Worm (Caenorhabditis elegans) whole organism, L3 larva: Measurements from ENCODE around the gene cdh-12.

ENCODE experiments used
- ZK546.5 ChIP-seq: sonication (generic microtip); optimal IDR thresholded peaks from 2 replicates; lab custom pipeline; 2017; ENCODE audit warnings: missing biosample characterization, missing genetic modification characterization
- aly-2 ChIP-seq: fragments of 150-350 bp; optimal IDR thresholded peaks from 2 replicates; lab custom pipeline; 2014; ENCODE audit warnings: missing biosample characterization, missing genetic modification characterization
- ama-1 ChIP-seq: fragments of 150-350 bp; optimal IDR thresholded peaks from 2 replicates; lab custom pipeline; 2018
- elt-1 ChIP-seq: fragments of 150-350 bp; optimal IDR thresholded peaks from 2 replicates; lab custom pipeline; 2014; ENCODE audit warnings: missing biosample characterization, missing genetic modification characterization
- elt-3 ChIP-seq, 3 experiments: fragments of 150-350 bp in 1 of 3; sonication (generic microtip) in 2 of 3; optimal IDR thresholded peaks; 2 replicates in 2 of 3; 4 replicates in 1 of 3; lab custom pipeline; 2014 to 2017; ENCODE audit warnings: missing biosample characterization in 3 of 3, missing genetic modification characterization in 3 of 3
- fkh-10 ChIP-seq: sonication (generic microtip); optimal IDR thresholded peaks from 2 replicates; lab custom pipeline; 2017; ENCODE audit warnings: missing biosample characterization, missing genetic modification reagents, missing genetic modification characterization
- jun-1 ChIP-seq: fragments of 150-350 bp; optimal IDR thresholded peaks from 2 replicates; lab custom pipeline; 2014; ENCODE audit warnings: missing biosample characterization, missing genetic modification reagents, missing genetic modification characterization
- lin-15B ChIP-seq: fragments of 150-350 bp; optimal IDR thresholded peaks from 2 replicates; lab custom pipeline; 2014; ENCODE audit warnings: missing biosample characterization, missing genetic modification characterization
- nhr-12 ChIP-seq: fragments of 150-350 bp; optimal IDR thresholded peaks from 2 replicates; lab custom pipeline; 2014; ENCODE audit warnings: missing biosample characterization, missing genetic modification characterization
- nhr-77 ChIP-seq: fragments of 150-350 bp; optimal IDR thresholded peaks from 2 replicates; lab custom pipeline; 2014; ENCODE audit warnings: missing biosample characterization, missing genetic modification characterization
- snpc-4 ChIP-seq: fragments of 150-350 bp; optimal IDR thresholded peaks from 2 replicates; lab custom pipeline; 2014; ENCODE audit warnings: missing biosample characterization, missing genetic modification characterization
- tbx-2 ChIP-seq: sonication (generic microtip); optimal IDR thresholded peaks from 2 replicates; lab custom pipeline; 2016; ENCODE audit warnings: mild to moderate bottlenecking, missing genetic modification characterization, missing compliant biosample characterization
- unc-62 ChIP-seq: fragments of 150-350 bp; sonication (generic microtip); optimal IDR thresholded peaks from 4 replicates; lab custom pipeline; 2014; ENCODE audit warnings: missing biosample characterization, missing genetic modification reagents, missing genetic modification characterization

DNA sequence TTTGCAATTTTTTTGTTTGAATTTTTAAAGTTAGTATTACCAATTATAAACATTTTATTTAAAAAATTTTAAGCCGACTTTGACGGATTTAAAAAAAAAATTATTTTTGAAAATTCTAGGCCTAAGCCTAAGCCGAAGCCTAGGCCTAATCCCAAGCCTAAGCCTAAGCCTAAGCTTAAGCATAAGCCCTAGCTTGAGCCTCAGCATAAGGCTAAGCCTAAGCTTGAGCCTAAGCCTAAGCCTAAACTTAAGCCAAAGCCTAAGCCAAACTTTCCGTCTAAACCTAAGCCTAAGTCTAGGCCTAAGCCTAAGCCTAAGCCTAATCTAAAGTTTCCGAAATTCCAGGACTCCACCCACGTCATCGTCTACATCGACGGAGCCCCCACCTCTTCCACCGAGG, 17.8 kb downstream of the cdh-12 start:
- TF ChIP-seq unc-62 (GFP tag; lab: Kevin White, UChicago) (no peak), elt-3 (tag; optimal IDR thresholded peaks at IDR 0.05; lab: Kevin White, UChicago) (no peak), jun-1 (tag; lab: Kevin White, UChicago) (no peak), ama-1 (lab: Kevin White, UChicago) (no peak), fkh-10 (GFP tag; lab: Kevin White, UChicago) (no peak), ZK546.5 (tag; lab: Kevin White, UChicago) (no peak), nhr-77 (tag; lab: Kevin White, UChicago) (no peak), aly-2 (tag; lab: Kevin White, UChicago) (no peak), tbx-2 (no peak), nhr-12 (no peak), elt-1 (tag; lab: Kevin White, UChicago) (no peak), snpc-4 (no peak), lin-15B (no peak)
